Fruit fly (Drosophila melanogaster) whole organism, embryonic: Measurements from ENCODE around the gene CG14995.

ENCODE experiments used
- B-H2 ChIP-seq: fragments of 200-800 bp; sonication (Bioruptor generic); optimal IDR thresholded peaks from 2 replicates; lab custom pipeline; 2018; ENCODE audit warnings: missing biosample characterization, mild to moderate bottlenecking, missing genetic modification characterization
- CG10209 ChIP-seq: fragments of 200-800 bp; sonication (Bioruptor generic); optimal IDR thresholded peaks from 3 replicates; lab custom pipeline; 2017; ENCODE audit warnings: missing biosample characterization, mild to moderate bottlenecking, missing genetic modification characterization, missing genetic modification reagents
- CG12219 ChIP-seq: fragments of 200-800 bp; sonication (Bioruptor generic); optimal IDR thresholded peaks from 3 replicates; lab custom pipeline; 2018; ENCODE audit warnings: missing biosample characterization, mild to moderate bottlenecking, missing genetic modification characterization
- CG12942 ChIP-seq: fragments of 200-800 bp; sonication (Bioruptor generic); optimal IDR thresholded peaks from 3 replicates; lab custom pipeline; 2016; ENCODE audit warnings: missing biosample characterization, missing genetic modification characterization
- CG13123 ChIP-seq: fragments of 200-800 bp; sonication (Bioruptor generic); optimal IDR thresholded peaks from 2 replicates; lab custom pipeline; 2016; ENCODE audit warnings: missing biosample characterization, missing genetic modification characterization
- CG15073 ChIP-seq: fragments of 200-800 bp; sonication (Bioruptor generic); optimal IDR thresholded peaks from 2 replicates; lab custom pipeline; 2016; ENCODE audit warnings: missing biosample characterization, missing genetic modification characterization
- CG16815 ChIP-seq: fragments of 200-800 bp; sonication (Bioruptor generic); optimal IDR thresholded peaks from 3 replicates; lab custom pipeline; 2017; ENCODE audit warnings: missing biosample characterization, mild to moderate bottlenecking, missing genetic modification characterization
- CG16863 ChIP-seq: fragments of 200-800 bp; sonication (Bioruptor generic); optimal IDR thresholded peaks from 3 replicates; lab custom pipeline; 2016; ENCODE audit warnings: missing biosample characterization, missing genetic modification characterization
- CG18764 ChIP-seq: fragments of 200-800 bp; sonication (Bioruptor generic); optimal IDR thresholded peaks from 3 replicates; lab custom pipeline; 2016; ENCODE audit warnings: missing biosample characterization, missing genetic modification characterization
- CG2116 ChIP-seq: fragments of 200-800 bp; sonication (Bioruptor generic); optimal IDR thresholded peaks from 3 replicates; lab custom pipeline; 2018; ENCODE audit warnings: missing biosample characterization, mild to moderate bottlenecking, missing genetic modification characterization
- CG6175 ChIP-seq: fragments of 200-800 bp; sonication (Bioruptor generic); IDR thresholded peaks from 3 replicates; pipeline ENCODE4 v1.3.6; 2022; ENCODE audit warnings: missing biosample characterization, missing genetic modification characterization
- CG6254 ChIP-seq: fragments of 200-800 bp; sonication (Bioruptor generic); optimal IDR thresholded peaks from 3 replicates; lab custom pipeline; 2017; ENCODE audit warnings: mild to moderate bottlenecking, missing biosample characterization, missing genetic modification reagents, missing genetic modification characterization
- CG6689 ChIP-seq: fragments of 200-800 bp; sonication (Bioruptor generic); IDR thresholded peaks from 2 replicates; pipeline ENCODE4 v1.3.6; 2022; ENCODE audit warnings: missing biosample characterization, missing genetic modification characterization
- CG6765 ChIP-seq: fragments of 200-800 bp; sonication (Bioruptor generic); optimal IDR thresholded peaks from 3 replicates; lab custom pipeline; 2017; ENCODE audit warnings: missing biosample characterization, mild to moderate bottlenecking, missing genetic modification characterization
- CG7357 ChIP-seq: fragments of 200-800 bp; sonication (Bioruptor generic); IDR thresholded peaks from 3 replicates; pipeline ENCODE4 v1.3.6; 2022; ENCODE audit warnings: missing biosample characterization, missing genetic modification characterization
- CG8281 ChIP-seq: fragments of 200-800 bp; sonication (Bioruptor generic); optimal IDR thresholded peaks from 2 replicates; lab custom pipeline; 2018; ENCODE audit warnings: missing biosample characterization, mild to moderate bottlenecking, missing genetic modification characterization, moderate library complexity
- CG8765 ChIP-seq: fragments of 200-800 bp; sonication (Bioruptor generic); IDR thresholded peaks from 2 replicates; pipeline ENCODE4 v1.3.6; 2022; ENCODE audit warnings: missing biosample characterization, missing genetic modification characterization
- CG9876 ChIP-seq: fragments of 200-800 bp; sonication (Bioruptor generic); optimal IDR thresholded peaks from 2 replicates; lab custom pipeline; 2016; ENCODE audit warnings: missing biosample characterization, missing genetic modification characterization
- CkIIα-i1 ChIP-seq: fragments of 200-800 bp; sonication (Bioruptor generic); IDR thresholded peaks from 2 replicates; pipeline ENCODE4 v1.3.6; 2022; ENCODE audit warnings: missing biosample characterization, missing genetic modification characterization
- CoRest ChIP-seq: fragments of 200-800 bp; sonication (Bioruptor generic); optimal IDR thresholded peaks from 3 replicates; lab custom pipeline; 2018; ENCODE audit warnings: missing biosample characterization, mild to moderate bottlenecking, missing genetic modification characterization, moderate library complexity
- Dll ChIP-seq: fragments of 200-800 bp; sonication (Bioruptor generic); IDR thresholded peaks from 4 replicates; pipeline ENCODE4 v1.3.6; 2022; ENCODE audit warnings: missing biosample characterization, missing genetic modification characterization; ENCODE audit not compliant: partially characterized antibody
- GATAe ChIP-seq: fragments of 200-800 bp; sonication (Bioruptor generic); conservative IDR thresholded peaks from 2 replicates; pipeline ENCODE4 v1.3.6; 2022; ENCODE audit warnings: missing biosample characterization, missing genetic modification characterization
- Gug ChIP-seq: fragments of 200-800 bp; sonication (Bioruptor generic); IDR thresholded peaks from 4 replicates; pipeline ENCODE4 v1.3.6; 2022; ENCODE audit warnings: missing biosample characterization, missing genetic modification characterization
- HLHmδ ChIP-seq: fragments of 200-800 bp; sonication (Bioruptor generic); optimal IDR thresholded peaks from 2 replicates; lab custom pipeline; 2018; ENCODE audit warnings: missing biosample characterization, mild to moderate bottlenecking, missing genetic modification characterization, moderate library complexity
- Hand ChIP-seq: fragments of 200-800 bp; sonication (Bioruptor generic); optimal IDR thresholded peaks from 2 replicates; lab custom pipeline; 2017; ENCODE audit warnings: mild to moderate bottlenecking, missing biosample characterization, missing genetic modification reagents, missing genetic modification characterization
- Mes4 ChIP-seq: fragments of 200-800 bp; sonication (Bioruptor generic); optimal IDR thresholded peaks from 2 replicates; lab custom pipeline; 2016; ENCODE audit warnings: missing biosample characterization, missing genetic modification characterization
- NC2α ChIP-seq: fragments of 200-800 bp; sonication (Bioruptor generic); optimal IDR thresholded peaks from 2 replicates; lab custom pipeline; 2016; ENCODE audit warnings: missing biosample characterization, missing genetic modification characterization
- Nf-YC ChIP-seq: fragments of 200-800 bp; optimal IDR thresholded peaks from 3 replicates; lab custom pipeline; 2019; ENCODE audit warnings: missing biosample characterization, mild to moderate bottlenecking, missing genetic modification characterization, moderate library complexity
- Oli ChIP-seq: fragments of 200-800 bp; sonication (Bioruptor generic); optimal IDR thresholded peaks from 2 replicates; lab custom pipeline; 2018; ENCODE audit warnings: missing biosample characterization, mild to moderate bottlenecking, missing genetic modification characterization, moderate library complexity
- Pdp1 ChIP-seq, 2 experiments: fragments of 200-800 bp; sonication (Bioruptor generic); optimal IDR thresholded peaks; 3 replicates each; lab custom pipeline; 2016; ENCODE audit warnings: missing biosample characterization in 2 of 2, missing genetic modification characterization in 2 of 2, mild to moderate bottlenecking in 1 of 2, moderate library complexity in 1 of 2
- Scr ChIP-seq: fragments of 200-800 bp; sonication (Bioruptor generic); IDR thresholded peaks from 2 replicates; pipeline ENCODE4 v1.3.6; 2022; ENCODE audit warnings: missing biosample characterization, missing genetic modification characterization; ENCODE audit not compliant: partially characterized antibody
- cato ChIP-seq: fragments of 200-800 bp; sonication (Bioruptor generic); optimal IDR thresholded peaks from 2 replicates; lab custom pipeline; 2016; ENCODE audit warnings: missing biosample characterization, missing genetic modification characterization, borderline replicate concordance
- chm ChIP-seq: fragments of 200-800 bp; sonication (Bioruptor generic); IDR thresholded peaks from 2 replicates; pipeline ENCODE4 v1.3.6; 2022; ENCODE audit warnings: missing biosample characterization, missing genetic modification characterization
- chn ChIP-seq: fragments of 200-800 bp; sonication (Bioruptor generic); optimal IDR thresholded peaks from 2 replicates; lab custom pipeline; 2016; ENCODE audit warnings: missing biosample characterization, missing genetic modification characterization
- ewg ChIP-seq: fragments of 200-800 bp; sonication (Bioruptor generic); optimal IDR thresholded peaks from 3 replicates; lab custom pipeline; 2017; ENCODE audit warnings: mild to moderate bottlenecking, missing biosample characterization, missing genetic modification reagents, missing genetic modification characterization
- gcm ChIP-seq: fragments of 200-800 bp; sonication (Bioruptor generic); optimal IDR thresholded peaks from 2 replicates; lab custom pipeline; 2019; ENCODE audit warnings: missing biosample characterization, mild to moderate bottlenecking, missing genetic modification characterization, moderate library complexity
- gro ChIP-seq: fragments of 200-800 bp; sonication (Bioruptor generic); optimal IDR thresholded peaks from 2 replicates; lab custom pipeline; 2016; ENCODE audit warnings: missing biosample characterization, missing genetic modification characterization
- gt ChIP-seq: fragments of 200-800 bp; sonication (Bioruptor generic); IDR thresholded peaks from 2 replicates; pipeline ENCODE4 v1.3.6; 2022; ENCODE audit warnings: missing biosample characterization, missing genetic modification characterization
- hth ChIP-seq: fragments of >200 bp; optimal IDR thresholded peaks from 2 replicates; lab custom pipeline; 2017; ENCODE audit warnings: inconsistent platforms
- insv ChIP-seq, 2 experiments: fragments of 200-800 bp; sonication (Bioruptor generic); optimal IDR thresholded peaks; 3 replicates each; lab custom pipeline; 2016 to 2018; ENCODE audit warnings: missing biosample characterization in 2 of 2, missing genetic modification characterization in 2 of 2
- inv ChIP-seq: fragments of 200-800 bp; sonication (Bioruptor generic); IDR thresholded peaks from 2 replicates; pipeline ENCODE4 v1.3.6; 2022; ENCODE audit warnings: missing biosample characterization, missing genetic modification characterization; ENCODE audit not compliant: partially characterized antibody
- lmd ChIP-seq: fragments of 200-800 bp; sonication (Bioruptor generic); IDR thresholded peaks from 2 replicates; pipeline ENCODE4 v1.3.6; 2022; ENCODE audit warnings: missing biosample characterization, missing genetic modification characterization
- mam ChIP-seq: fragments of 200-800 bp; sonication (Bioruptor generic); optimal IDR thresholded peaks from 3 replicates; lab custom pipeline; 2016; ENCODE audit warnings: missing biosample characterization, missing genetic modification characterization
- phol ChIP-seq: fragments of 200-800 bp; sonication (Bioruptor generic); optimal IDR thresholded peaks from 3 replicates; lab custom pipeline; 2018; ENCODE audit warnings: missing biosample characterization, mild to moderate bottlenecking, missing genetic modification characterization, moderate library complexity
- pum ChIP-seq: fragments of 200-800 bp; sonication (Bioruptor generic); optimal IDR thresholded peaks from 2 replicates; lab custom pipeline; 2016; ENCODE audit warnings: missing biosample characterization, missing genetic modification characterization
- sim ChIP-seq: fragments of 200-800 bp; sonication (Bioruptor generic); IDR thresholded peaks from 2 replicates; pipeline ENCODE4 v1.3.6; 2022; ENCODE audit warnings: missing biosample characterization, missing genetic modification characterization
- slbo ChIP-seq: fragments of 200-800 bp; sonication (Bioruptor generic); IDR thresholded peaks from 2 replicates; pipeline ENCODE4 v1.3.6; 2022; ENCODE audit warnings: missing biosample characterization, missing genetic modification characterization
- so ChIP-seq: fragments of 200-800 bp; sonication (Bioruptor generic); IDR thresholded peaks from 3 replicates; pipeline ENCODE4 v1.3.6; 2022; ENCODE audit warnings: missing biosample characterization, missing genetic modification characterization
- tll ChIP-seq, 2 experiments: fragments of 200-800 bp in 1 of 2; fragments of >200 bp in 1 of 2; sonication (Bioruptor generic) in 1 of 2; optimal IDR thresholded peaks; 2 replicates each; lab custom pipeline; 2017 to 2019; ENCODE audit warnings: missing biosample characterization in 2 of 2, missing genetic modification characterization in 2 of 2, mild to moderate bottlenecking in 1 of 2, moderate library complexity in 1 of 2
- tup ChIP-seq: fragments of 200-800 bp; sonication (Bioruptor generic); optimal IDR thresholded peaks from 2 replicates; lab custom pipeline; 2016; ENCODE audit warnings: missing biosample characterization, mild to moderate bottlenecking, missing genetic modification characterization, moderate library complexity

CG14995 gene

dm6 chr3L:4122185-4122767 lies 19.2 kb upstream of the CG14995 start, which contains the start of gene Chd64 (continued):
- peak; percentile 54 for TF ChIP-seq CG6765 (GFP tag; lab: Kevin White, UChicago)
- TF ChIP-seq CG13123 (GFP tag; lab: Kevin White, UChicago) = no peak
- TF ChIP-seq CG8765 (GFP tag; lab: Robert Waterston, UW) = no peak
- TF ChIP-seq B-H2 = peak; percentile 75
- no peak for TF ChIP-seq CG2116 (GFP tag; lab: Kevin White, UChicago)
- TF ChIP-seq Hand (GFP tag; lab: Kevin White, UChicago) = peak; percentile 68
- no peak for TF ChIP-seq CG16815 (GFP tag; lab: Kevin White, UChicago)
- TF ChIP-seq pum = no peak
- no peak for TF ChIP-seq lmd (GFP tag; lab: Robert Waterston, UW)
- TF ChIP-seq Gug (GFP tag; lab: Robert Waterston, UW) = no peak
- TF ChIP-seq CG6175 (GFP tag; lab: Robert Waterston, UW) = no peak
- no peak for TF ChIP-seq CG8281 (tag; lab: Kevin White, UChicago)
- no peak for TF ChIP-seq tll (GFP tag; optimal IDR thresholded peaks at IDR 0.05; lab: Kevin White, UChicago)
- TF ChIP-seq CkIIα-i1 (GFP tag; lab: Robert Waterston, UW) = no peak
- TF ChIP-seq CG16863 (GFP tag; lab: Kevin White, UChicago) = no peak
- peak; percentile 1 for TF ChIP-seq CG6254 (GFP tag; lab: Kevin White, UChicago)
- TF ChIP-seq hth (lab: Kevin White, UChicago) = no peak
- no peak for TF ChIP-seq CG7357 (GFP tag; lab: Robert Waterston, UW)
- TF ChIP-seq gro (GFP tag; lab: Kevin White, UChicago) = peak; percentile 54
- no peak for TF ChIP-seq Oli (tag; lab: Kevin White, UChicago)
- TF ChIP-seq chm (GFP tag; lab: Robert Waterston, UW) = peak; percentile 69
- no peak for TF ChIP-seq CG12942 (GFP tag; lab: Kevin White, UChicago)
- no peak for TF ChIP-seq ewg (GFP tag; lab: Kevin White, UChicago)
- TF ChIP-seq so = peak; percentile 15; the same call in 1 of the 3 replicates
- no peak for TF ChIP-seq sim (GFP tag; lab: Robert Waterston, UW)
- no peak for TF ChIP-seq inv
- TF ChIP-seq Mes4 (GFP tag; lab: Kevin White, UChicago) = no peak
- TF ChIP-seq mam = peak; percentile 4
- peak; percentile 27 for TF ChIP-seq tup (GFP tag; lab: Kevin White, UChicago)
- TF ChIP-seq CG10209 (GFP tag; lab: Kevin White, UChicago) = no peak
- TF ChIP-seq GATAe (GFP tag; lab: Robert Waterston, UW) = no peak
- TF ChIP-seq Dll (GFP tag; lab: Robert Waterston, UW) = no peak
- no peak for TF ChIP-seq CG9876
- TF ChIP-seq CG15073 = no peak
- no peak for TF ChIP-seq insv (GFP tag; optimal IDR thresholded peaks at IDR 0.05; lab: Kevin White, UChicago)
- TF ChIP-seq phol (tag; lab: Kevin White, UChicago) = no peak
- TF ChIP-seq Scr (GFP tag; lab: Robert Waterston, UW) = no peak
- TF ChIP-seq CoRest (tag; lab: Kevin White, UChicago) = no peak
- TF ChIP-seq chn (GFP tag; lab: Kevin White, UChicago) = no peak
- TF ChIP-seq Nf-YC (tag; lab: Kevin White, UChicago) = peak; percentile 48
- TF ChIP-seq HLHmδ (GFP tag; lab: Kevin White, UChicago) = no peak
- TF ChIP-seq cato (GFP tag; lab: Kevin White, UChicago) = no peak
- TF ChIP-seq CG6689 = no peak
- no peak for TF ChIP-seq gt
- no peak for TF ChIP-seq gcm (GFP tag; lab: Kevin White, UChicago)
- TF ChIP-seq slbo (GFP tag; lab: Robert Waterston, UW) = peak; percentile 36
- no peak for TF ChIP-seq NC2α
- no peak for TF ChIP-seq CG18764 (GFP tag; lab: Kevin White, UChicago)
- TF ChIP-seq CG12219 (GFP tag; lab: Kevin White, UChicago) = peak; percentile 55
- TF ChIP-seq Pdp1 (GFP tag; optimal IDR thresholded peaks at IDR 0.05; lab: Kevin White, UChicago) = peak in 1 of 2 experiments; percentile 97
